Fruit fly (Drosophila melanogaster): ENCODE measurements around the gene CG14442.

DNA sequence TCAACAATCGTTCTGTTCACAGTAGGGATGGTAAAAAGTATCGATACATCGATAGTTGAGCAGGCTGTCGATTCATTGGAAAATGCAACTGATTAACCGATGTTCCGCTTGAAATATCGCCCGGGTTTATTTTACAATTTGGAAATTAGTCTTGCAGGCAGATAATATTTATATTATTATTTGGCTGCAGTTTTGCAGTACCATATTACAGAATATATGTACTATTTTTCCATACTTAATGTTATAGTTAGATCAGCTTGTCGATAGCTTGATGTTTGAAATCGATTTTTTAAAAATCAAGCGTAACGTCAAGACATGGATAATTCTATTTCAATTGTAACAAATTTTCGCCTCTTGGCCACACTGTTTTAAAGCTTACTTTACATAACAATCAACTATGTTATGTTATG is at the start of gene CG14442:
- TF ChIP-seq bab1 (GFP tag; optimal IDR thresholded peaks at IDR 0.05) (peak; percentile 69), pad (GFP tag; optimal IDR thresholded peaks at IDR 0.05) (peak; percentile 41), CG14711 (tag; optimal IDR thresholded peaks at IDR 0.05) (peak; percentile 68), tj (GFP tag; optimal IDR thresholded peaks at IDR 0.05) (no peak), kay (GFP tag; ENCODE audit: borderline replicate concordance) (no peak), CG1620 (GFP tag; optimal IDR thresholded peaks at IDR 0.05) (peak; percentile 70), Hr96 (GFP tag; optimal IDR thresholded peaks at IDR 0.05) (no peak), CG11617 (GFP tag; optimal IDR thresholded peaks at IDR 0.05) (peak; percentile 65), CG5204 (GFP tag; optimal IDR thresholded peaks at IDR 0.05) (no peak), Crg-1 (GFP tag; optimal IDR thresholded peaks at IDR 0.05) (peak; percentile 62), ovo (GFP tag; optimal IDR thresholded peaks at IDR 0.05) (peak; percentile 28), cic (GFP tag; optimal IDR thresholded peaks at IDR 0.05) (no peak), Clk (GFP tag; optimal IDR thresholded peaks at IDR 0.05) (no peak), toe (GFP tag; optimal IDR thresholded peaks at IDR 0.05) (no peak)

Measured in whole organism, adult.